Worm (Caenorhabditis elegans): ENCODE results near the gene rsa-2.

rsa-2 gene

DNA sequence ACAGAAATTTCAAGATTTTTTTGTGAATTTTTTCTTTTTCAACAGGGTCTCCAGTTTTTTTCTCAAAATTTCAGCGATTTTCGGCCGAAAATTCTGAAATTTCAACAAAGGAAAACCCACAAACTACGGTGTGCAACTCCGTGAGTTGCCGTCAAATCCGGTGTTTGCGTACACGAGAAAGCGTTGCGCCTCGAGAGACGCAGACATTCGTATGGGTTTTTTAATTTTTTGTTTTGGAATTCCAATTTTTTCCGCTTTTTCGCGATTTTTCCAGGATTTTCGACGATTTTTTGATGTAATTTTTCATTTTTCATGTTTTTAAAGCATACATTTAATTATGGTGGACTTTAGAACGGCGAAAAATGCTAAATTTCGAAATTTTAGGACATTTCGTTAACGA lies 27.1 kb upstream of the rsa-2 start (continued):
- no peak for TF ChIP-seq mel-28 (tag; optimal IDR thresholded peaks at IDR 0.05; ENCODE audit: borderline replicate concordance)
- TF ChIP-seq unc-130 (GFP tag; optimal IDR thresholded peaks at IDR 0.05): no peak
- TF ChIP-seq nhr-80 (tag; optimal IDR thresholded peaks at IDR 0.05): no peak
- no peak for TF ChIP-seq nfyb-1 (GFP tag; IDR thresholded peaks at IDR 0.05)
- TF ChIP-seq nhr-120 (GFP tag; IDR thresholded peaks at IDR 0.05): no peak
- peak; percentile 64 for TF ChIP-seq tbp1 (GFP tag; optimal IDR thresholded peaks at IDR 0.05)
- TF ChIP-seq ZK185.1 (tag; optimal IDR thresholded peaks at IDR 0.05; ENCODE audit: poor library complexity, severe bottlenecking): no peak
- peak; percentile 91; the same call in 1 of the 2 replicates for TF ChIP-seq dox-1 (GFP tag; IDR thresholded peaks at IDR 0.05)
- no peak for TF ChIP-seq ztf-3 (GFP tag; optimal IDR thresholded peaks at IDR 0.05)
- TF ChIP-seq Y56A3A.18 (GFP tag; IDR thresholded peaks at IDR 0.05): no peak
- TF ChIP-seq Y95B8A.8 (GFP tag; IDR thresholded peaks at IDR 0.05): peak; percentile 61; the same call in 1 of the 2 replicates
- peak; percentile 57 for TF ChIP-seq ceh-91 (GFP tag; IDR thresholded peaks at IDR 0.05)
- TF ChIP-seq nfya-1 (tag; optimal IDR thresholded peaks at IDR 0.05; ENCODE audit: borderline replicate concordance, insufficient read depth): no peak
- TF ChIP-seq efl-1 (GFP tag; optimal IDR thresholded peaks at IDR 0.05): peak; percentile 70
- TF ChIP-seq mcd-1 (GFP tag; IDR thresholded peaks at IDR 0.05): peak; percentile 86
- TF ChIP-seq ekl-4 (GFP tag; IDR thresholded peaks at IDR 0.05): no peak; the same call in 1 of the 2 replicates
- TF ChIP-seq aptf-3 (GFP tag; IDR thresholded peaks at IDR 0.05): no peak
- TF ChIP-seq pbrm-1 (GFP tag; IDR thresholded peaks at IDR 0.05): peak; percentile 84
- TF ChIP-seq snpc-4 (GFP tag; optimal IDR thresholded peaks at IDR 0.05): peak; percentile 62
- TF ChIP-seq snpc-4 (tag; optimal IDR thresholded peaks at IDR 0.05): peak in 3 of 4 experiments; percentile 26 to 64 (median 47)
- TF ChIP-seq F23B12.7 (tag; optimal IDR thresholded peaks at IDR 0.05; ENCODE audit: insufficient read depth): peak; percentile 75
- TF ChIP-seq ceh-100 (GFP tag; IDR thresholded peaks at IDR 0.05): peak; percentile 81
- TF ChIP-seq madf-6 (GFP tag; IDR thresholded peaks at IDR 0.05): peak; percentile 92
- TF ChIP-seq C17E4.6 (GFP tag; IDR thresholded peaks at IDR 0.05): peak; percentile 11; the same call in 1 of the 2 replicates
- TF ChIP-seq lin-54 (GFP tag; optimal IDR thresholded peaks at IDR 0.05): peak; percentile 87
- no peak for TF ChIP-seq F10E7.11 (tag; optimal IDR thresholded peaks at IDR 0.05)
- TF ChIP-seq dpl-1 (GFP tag; optimal IDR thresholded peaks at IDR 0.05): peak; percentile 48
- no peak for TF ChIP-seq hlh-26 (GFP tag; conservative IDR thresholded peaks at IDR 0.05)
- peak; percentile 71 for TF ChIP-seq F33H1.4 (GFP tag; IDR thresholded peaks at IDR 0.05)
- no peak for TF ChIP-seq lin-26 (GFP tag; IDR thresholded peaks at IDR 0.05)
- TF ChIP-seq snpc-1.3 (tag; optimal IDR thresholded peaks at IDR 0.05; ENCODE audit: insufficient read depth): peak; percentile 91
- TF ChIP-seq hmg-1.2 (GFP tag; IDR thresholded peaks at IDR 0.05): peak; percentile 100
- peak in 1 of 3 experiments; percentile 28 for TF ChIP-seq lin-35 (GFP tag; optimal IDR thresholded peaks at IDR 0.05)
- TF ChIP-seq nhr-27 (tag; optimal IDR thresholded peaks at IDR 0.05): no peak
- TF ChIP-seq xnd-1 (tag; optimal IDR thresholded peaks at IDR 0.05): peak; percentile 64
- TF ChIP-seq tlf-1 (GFP tag; optimal IDR thresholded peaks at IDR 0.05): peak; percentile 61
- 0 out of 2 replicates have a peak, but pooled peaks have one; percentile 26 for TF ChIP-seq cebp-1 (GFP tag; IDR thresholded peaks at IDR 0.05)
- TF ChIP-seq cebp-1 (tag; optimal IDR thresholded peaks at IDR 0.05): peak; percentile 69

DNA sequence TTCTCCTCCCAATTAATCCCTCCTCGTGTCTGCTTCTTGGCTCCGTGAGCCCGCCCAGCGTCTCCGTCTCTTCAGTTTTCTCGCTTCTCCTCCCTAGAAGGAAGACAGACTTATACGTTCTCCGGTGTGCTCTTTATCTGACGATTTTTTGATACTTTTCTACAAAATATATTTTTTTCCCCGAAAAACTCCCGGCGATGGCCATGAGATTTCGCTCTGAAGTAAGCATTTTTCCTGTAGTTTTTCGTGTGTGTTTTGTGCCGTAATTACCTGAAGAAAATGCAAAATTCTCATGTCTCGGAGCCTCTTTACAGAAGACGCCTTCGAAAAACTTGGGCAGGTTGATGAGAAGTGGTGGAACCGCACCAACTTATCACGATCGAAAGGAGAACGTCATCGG lies 26.6 kb upstream of the rsa-2 start, which contains the start of gene spat-2:
spat-2 (plus strand) TSS at position 301 of the 400 bp plus-strand sequence.
- no peak for TF ChIP-seq akir-1 (GFP tag; optimal IDR thresholded peaks at IDR 0.05)
- no peak for TF ChIP-seq F23B12.7 (tag; optimal IDR thresholded peaks at IDR 0.05; ENCODE audit: insufficient read depth)
- TF ChIP-seq madf-8 (GFP tag; conservative IDR thresholded peaks at IDR 0.05): no peak
- no peak for TF ChIP-seq sea-2 (GFP tag; IDR thresholded peaks at IDR 0.05)
- no peak for TF ChIP-seq F37B4.10 (GFP tag; IDR thresholded peaks at IDR 0.05)
- TF ChIP-seq nhr-120 (GFP tag; IDR thresholded peaks at IDR 0.05): no peak
- no peak for TF ChIP-seq F39B2.1 (GFP tag; IDR thresholded peaks at IDR 0.05)
- no peak for TF ChIP-seq ekl-4 (GFP tag; IDR thresholded peaks at IDR 0.05)
- TF ChIP-seq madf-10 (tag; optimal IDR thresholded peaks at IDR 0.05): no peak
- TF ChIP-seq attf-5 (GFP tag; optimal IDR thresholded peaks at IDR 0.05): no peak
- TF ChIP-seq F10E7.11 (tag; optimal IDR thresholded peaks at IDR 0.05): no peak
- no peak for TF ChIP-seq pha-4 (tag; optimal IDR thresholded peaks at IDR 0.05)
- no peak for TF ChIP-seq repo-1 (tag; optimal IDR thresholded peaks at IDR 0.05)
- no peak for TF ChIP-seq nhr-80 (tag; optimal IDR thresholded peaks at IDR 0.05)
- TF ChIP-seq ceh-58 (GFP tag; IDR thresholded peaks at IDR 0.05): no peak
- no peak for TF ChIP-seq dox-1 (GFP tag; IDR thresholded peaks at IDR 0.05)
- no peak for TF ChIP-seq tbx-9 (tag; optimal IDR thresholded peaks at IDR 0.05; ENCODE audit: borderline replicate concordance)
